Worm (Caenorhabditis elegans): ENCODE data around the gene rabr-2.

DNA sequence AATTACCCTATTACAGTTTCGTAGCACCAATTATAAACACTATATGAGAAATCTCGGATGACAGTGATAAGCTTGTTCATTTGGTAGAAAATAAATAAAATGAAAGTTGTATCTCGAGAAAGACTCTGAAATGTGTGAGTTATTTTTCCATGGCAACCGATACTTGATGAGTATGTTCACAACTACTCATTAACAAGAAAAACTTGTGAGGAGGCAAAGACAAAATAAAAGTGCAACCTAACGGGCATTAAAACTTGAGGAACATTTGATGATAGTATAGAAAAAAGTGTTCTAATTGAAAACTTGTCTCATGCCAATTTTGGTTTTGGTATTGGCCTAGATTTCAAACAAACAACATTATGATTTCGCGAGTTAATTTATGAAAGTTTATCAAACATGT lies 46.6 kb downstream of the rabr-2 start, which contains the start of gene gcy-27:
- TF ChIP-seq F55B11.4 (tag; optimal IDR thresholded peaks at IDR 0.05; ENCODE audit: borderline replicate concordance, insufficient read depth) (no peak), T26A5.8 (tag; optimal IDR thresholded peaks at IDR 0.05) (no peak), ztf-6 (GFP tag; IDR thresholded peaks at IDR 0.05) (no peak)
